In the genomic region with DNA sequence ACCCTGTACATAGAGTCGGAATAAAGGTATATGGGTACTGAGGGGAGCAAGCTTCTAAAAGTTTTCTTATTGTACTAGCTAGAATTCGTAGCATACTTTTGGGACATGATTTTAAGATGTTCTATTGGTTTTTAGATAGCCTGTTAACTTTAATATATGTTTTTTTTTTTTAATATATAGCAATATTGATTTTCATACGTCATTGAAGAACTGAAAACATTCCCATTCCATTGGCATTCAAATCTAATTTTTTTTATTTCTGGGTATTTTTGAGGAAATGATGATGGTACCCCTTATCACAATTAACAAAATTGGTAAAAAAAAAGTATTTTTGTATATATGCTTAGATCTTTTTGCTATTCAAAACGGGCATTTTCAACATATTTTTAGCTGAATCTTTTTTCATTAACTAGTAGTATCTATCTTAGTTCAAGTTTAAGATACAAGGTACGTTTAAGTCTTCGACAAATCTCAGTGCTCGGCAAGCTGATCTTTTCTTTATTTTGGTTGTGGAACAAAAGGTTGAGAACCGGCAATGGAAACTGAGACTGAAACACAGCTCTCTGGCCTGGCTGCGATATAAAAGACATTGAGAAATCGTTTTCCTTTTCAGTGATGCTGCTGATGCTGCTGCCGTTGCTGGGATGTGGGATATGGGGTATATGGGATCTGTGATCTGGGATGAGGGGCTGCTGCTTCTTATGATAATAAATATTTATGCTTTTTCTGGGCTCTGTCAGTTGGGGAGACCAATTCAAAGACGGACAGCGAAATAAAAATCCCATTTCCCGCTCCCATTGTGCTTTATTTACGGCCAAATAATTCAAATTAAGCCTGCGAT, we compare ENCODE assay signal across 3 fruit fly cellular contexts.
TF ChIP-seq lines count a peak whose summit lies in the region.

No protein-coding gene starts in this region.

TF ChIP-seq in whole organism, embryonic, 481 proteins besides CTCF, POLR2A, EP300 and RAD21 (continued from another document and continues in another):
- TF ChIP-seq h (optimal IDR thresholded peaks at IDR 0.05; lab: Kevin White, UChicago) (no peak), CG4404 (GFP tag; IDR thresholded peaks at IDR 0.05; lab: Robert Waterston, UW) (no peak), Taf1 (GFP tag; IDR thresholded peaks at IDR 0.05; lab: Robert Waterston, UW) (no peak), ato (GFP tag; IDR thresholded peaks at IDR 0.05; lab: Robert Waterston, UW; ENCODE audit: partially characterized antibody) (no peak), zfh2 (GFP tag; optimal IDR thresholded peaks at IDR 0.05; lab: Kevin White, UChicago) (no peak), CG15011 (GFP tag; optimal IDR thresholded peaks at IDR 0.05; lab: Kevin White, UChicago) (no peak), amos (GFP tag; IDR thresholded peaks at IDR 0.05; lab: Robert Waterston, UW; ENCODE audit: partially characterized antibody) (no peak), CG7556 (GFP tag; optimal IDR thresholded peaks at IDR 0.05; lab: Kevin White, UChicago) (peak; percentile 62), Hr3 (GFP tag; optimal IDR thresholded peaks at IDR 0.05; lab: Kevin White, UChicago) (peak; percentile 54), CG34376 (GFP tag; optimal IDR thresholded peaks at IDR 0.05; lab: Kevin White, UChicago) (no peak), gcm (GFP tag; optimal IDR thresholded peaks at IDR 0.05; lab: Kevin White, UChicago) (no peak), scrt (GFP tag; optimal IDR thresholded peaks at IDR 0.05; lab: Kevin White, UChicago) (no peak), al (GFP tag; IDR thresholded peaks at IDR 0.05; lab: Robert Waterston, UW) (0 out of 2 replicates have a peak, but pooled peaks have one; percentile 6), Bteb2 (GFP tag; optimal IDR thresholded peaks at IDR 0.05; lab: Kevin White, UChicago) (no peak), disco-r (GFP tag; optimal IDR thresholded peaks at IDR 0.05; lab: Kevin White, UChicago) (no peak), HHEX (GFP tag; optimal IDR thresholded peaks at IDR 0.05; lab: Kevin White, UChicago) (peak; percentile 5), Lim3 (GFP tag; IDR thresholded peaks at IDR 0.05; lab: Robert Waterston, UW) (no peak), CG13775 (GFP tag; optimal IDR thresholded peaks at IDR 0.05; lab: Kevin White, UChicago) (peak; percentile 11), sima (GFP tag; optimal IDR thresholded peaks at IDR 0.05; lab: Kevin White, UChicago) (no peak), trh (GFP tag; optimal IDR thresholded peaks at IDR 0.05; lab: Kevin White, UChicago) (no peak), lilli (GFP tag; optimal IDR thresholded peaks at IDR 0.05; lab: Kevin White, UChicago) (peak; percentile 39), cas (GFP tag; IDR thresholded peaks at IDR 0.05; lab: Robert Waterston, UW) (no peak), ro (GFP tag; IDR thresholded peaks at IDR 0.05; lab: Robert Waterston, UW) (no peak), gsb (GFP tag; IDR thresholded peaks at IDR 0.05; lab: Robert Waterston, UW) (no peak), CG18619 (GFP tag; optimal IDR thresholded peaks at IDR 0.05; lab: Kevin White, UChicago) (peak; percentile 51), CG11456 (GFP tag; IDR thresholded peaks at IDR 0.05; lab: Robert Waterston, UW) (no peak), nom (GFP tag; optimal IDR thresholded peaks at IDR 0.05; lab: Kevin White, UChicago) (no peak), insv (GFP tag; optimal IDR thresholded peaks at IDR 0.05; lab: Kevin White, UChicago) (no peak), sisA (GFP tag; IDR thresholded peaks at IDR 0.05; lab: Robert Waterston, UW) (0 out of 2 replicates have a peak, but pooled peaks have one; percentile 33), Antp (GFP tag; optimal IDR thresholded peaks at IDR 0.05; lab: Kevin White, UChicago) (no peak), chinmo (GFP tag; IDR thresholded peaks at IDR 0.05; lab: Robert Waterston, UW; ENCODE audit: partially characterized antibody) (peak; percentile 70; the same call in 1 of the 4 replicates), chm (GFP tag; IDR thresholded peaks at IDR 0.05; lab: Robert Waterston, UW) (no peak), Ptx1 (GFP tag; IDR thresholded peaks at IDR 0.05; lab: Robert Waterston, UW) (peak; percentile 46), CG12659 (GFP tag; optimal IDR thresholded peaks at IDR 0.05; lab: Kevin White, UChicago) (peak; percentile 43), CG31388 (GFP tag; optimal IDR thresholded peaks at IDR 0.05; lab: Kevin White, UChicago) (no peak), CG4707 (GFP tag; optimal IDR thresholded peaks at IDR 0.05; lab: Kevin White, UChicago) (no peak), fd3F (GFP tag; optimal IDR thresholded peaks at IDR 0.05; lab: Kevin White, UChicago) (no peak), cato (GFP tag; optimal IDR thresholded peaks at IDR 0.05; lab: Kevin White, UChicago; ENCODE audit: borderline replicate concordance) (no peak), HLH3B (GFP tag; IDR thresholded peaks at IDR 0.05; lab: Robert Waterston, UW) (peak; percentile 18; the same call in 1 of the 2 replicates), CG17359 (tag; optimal IDR thresholded peaks at IDR 0.05; lab: Kevin White, UChicago) (peak; percentile 46)

TF ChIP-seq in whole organism, prepupa, 60 proteins besides CTCF, POLR2A, EP300 and RAD21 (continued from another document):
- TF ChIP-seq CG6276 (GFP tag; optimal IDR thresholded peaks at IDR 0.05; lab: Kevin White, UChicago): peak; percentile 68
- peak; percentile 61 for TF ChIP-seq CG31627 (GFP tag; optimal IDR thresholded peaks at IDR 0.05; lab: Kevin White, UChicago)
- TF ChIP-seq Eip93F (GFP tag; optimal IDR thresholded peaks at IDR 0.05; lab: Kevin White, UChicago): no peak
- TF ChIP-seq acj6 (GFP tag; optimal IDR thresholded peaks at IDR 0.05; lab: Kevin White, UChicago): peak; percentile 78
- peak; percentile 57 for TF ChIP-seq CG11762 (GFP tag; optimal IDR thresholded peaks at IDR 0.05; lab: Kevin White, UChicago; ENCODE audit: insufficient read depth)
- peak; percentile 50 for TF ChIP-seq CG11902 (GFP tag; optimal IDR thresholded peaks at IDR 0.05; lab: Kevin White, UChicago)
- peak; percentile 40 for TF ChIP-seq CG10669 (GFP tag; optimal IDR thresholded peaks at IDR 0.05; lab: Kevin White, UChicago)
- TF ChIP-seq Sox15 (GFP tag; optimal IDR thresholded peaks at IDR 0.05; lab: Kevin White, UChicago): peak; percentile 62
- TF ChIP-seq svp (GFP tag; lab: Kevin White, UChicago): peak; percentile 80
- TF ChIP-seq Met (GFP tag; optimal IDR thresholded peaks at IDR 0.05; lab: Kevin White, UChicago): peak; percentile 67
- no peak for TF ChIP-seq CG6163 (GFP tag; IDR thresholded peaks at IDR 0.05; lab: Robert Waterston, UW)
- peak; percentile 76 for TF ChIP-seq CG3919 (GFP tag; optimal IDR thresholded peaks at IDR 0.05; lab: Kevin White, UChicago)
- TF ChIP-seq Lpt (GFP tag; optimal IDR thresholded peaks at IDR 0.05; lab: Kevin White, UChicago): peak; percentile 38
- TF ChIP-seq CG4318 (GFP tag; optimal IDR thresholded peaks at IDR 0.05; lab: Kevin White, UChicago): peak; percentile 66
- TF ChIP-seq esn (GFP tag; optimal IDR thresholded peaks at IDR 0.05; lab: Kevin White, UChicago): peak; percentile 81
- TF ChIP-seq CG8319 (GFP tag; optimal IDR thresholded peaks at IDR 0.05; lab: Kevin White, UChicago): peak; percentile 31
- TF ChIP-seq Ets21C (GFP tag; optimal IDR thresholded peaks at IDR 0.05; lab: Kevin White, UChicago): peak; percentile 39
- peak; percentile 75 for TF ChIP-seq topi (GFP tag; optimal IDR thresholded peaks at IDR 0.05; lab: Kevin White, UChicago)
- peak; percentile 7 for TF ChIP-seq dsx (GFP tag; optimal IDR thresholded peaks at IDR 0.05; lab: Kevin White, UChicago; ENCODE audit: poor library complexity, severe bottlenecking)
- TF ChIP-seq CG10631 (GFP tag; optimal IDR thresholded peaks at IDR 0.05; lab: Kevin White, UChicago): peak; percentile 59
- no peak for TF ChIP-seq fkh (GFP tag; optimal IDR thresholded peaks at IDR 0.05; lab: Kevin White, UChicago)
- peak; percentile 63 for TF ChIP-seq Smox (GFP tag; optimal IDR thresholded peaks at IDR 0.05; lab: Kevin White, UChicago)
- peak; percentile 61 for TF ChIP-seq Eip75B (GFP tag; optimal IDR thresholded peaks at IDR 0.05; lab: Kevin White, UChicago)
- TF ChIP-seq pdm3 (GFP tag; optimal IDR thresholded peaks at IDR 0.05; lab: Kevin White, UChicago): peak; percentile 63
- peak; percentile 70 for TF ChIP-seq spab (GFP tag; optimal IDR thresholded peaks at IDR 0.05; lab: Kevin White, UChicago)
- peak; percentile 73 for TF ChIP-seq Hr4 (GFP tag; optimal IDR thresholded peaks at IDR 0.05; lab: Kevin White, UChicago)
- peak; percentile 54 for TF ChIP-seq fd59A (GFP tag; optimal IDR thresholded peaks at IDR 0.05; lab: Kevin White, UChicago)
- TF ChIP-seq fd85E (GFP tag; optimal IDR thresholded peaks at IDR 0.05; lab: Kevin White, UChicago): no peak
- TF ChIP-seq CG8119 (GFP tag; IDR thresholded peaks at IDR 0.05; lab: Robert Waterston, UW): peak; percentile 62; the same call in 2 of the 3 replicates
- TF ChIP-seq eg (GFP tag; IDR thresholded peaks at IDR 0.05; lab: Robert Waterston, UW): 0 out of 3 replicates have a peak, but pooled peaks have one; percentile 41
- TF ChIP-seq OdsH (GFP tag; optimal IDR thresholded peaks at IDR 0.05; lab: Kevin White, UChicago): peak; percentile 77
- peak; percentile 65 for TF ChIP-seq cyc (GFP tag; optimal IDR thresholded peaks at IDR 0.05; lab: Kevin White, UChicago)
- TF ChIP-seq salr (GFP tag; optimal IDR thresholded peaks at IDR 0.05; lab: Kevin White, UChicago): peak; percentile 20 to 85
- no peak for TF ChIP-seq CG11294 (GFP tag; IDR thresholded peaks at IDR 0.05; lab: Robert Waterston, UW)
- TF ChIP-seq CG6808 (GFP tag; optimal IDR thresholded peaks at IDR 0.05; lab: Kevin White, UChicago): peak; percentile 68
- TF ChIP-seq Blimp-1 (GFP tag; optimal IDR thresholded peaks at IDR 0.05; lab: Kevin White, UChicago): peak; percentile 28
- TF ChIP-seq CG6792 (GFP tag; optimal IDR thresholded peaks at IDR 0.05; lab: Kevin White, UChicago): peak; percentile 64
- peak; percentile 44 for TF ChIP-seq Ets96B (tag; optimal IDR thresholded peaks at IDR 0.05; lab: Kevin White, UChicago)
- peak in 1 of 2 experiments; percentile 67 for TF ChIP-seq ss (GFP tag; optimal IDR thresholded peaks at IDR 0.05; lab: Kevin White, UChicago)

TF ChIP-seq in whole organism, wandering third instar larva, 38 proteins besides CTCF, POLR2A, EP300 and RAD21 (continued from another document):
- TF ChIP-seq CG32264 (GFP tag; optimal IDR thresholded peaks at IDR 0.05; lab: Kevin White, UChicago) (no peak), rgr (GFP tag; optimal IDR thresholded peaks at IDR 0.05; lab: Kevin White, UChicago) (peak; percentile 52), br (GFP tag; optimal IDR thresholded peaks at IDR 0.05; lab: Kevin White, UChicago) (no peak), tai (GFP tag; optimal IDR thresholded peaks at IDR 0.05; lab: Kevin White, UChicago) (no peak), CrebA (GFP tag; optimal IDR thresholded peaks at IDR 0.05; lab: Kevin White, UChicago; ENCODE audit: borderline replicate concordance) (no peak), dmrt93B (GFP tag; optimal IDR thresholded peaks at IDR 0.05; lab: Kevin White, UChicago) (peak; percentile 41), Sp1 (GFP tag; optimal IDR thresholded peaks at IDR 0.05; lab: Kevin White, UChicago) (peak; percentile 57), woc (GFP tag; optimal IDR thresholded peaks at IDR 0.05; lab: Kevin White, UChicago) (peak; percentile 68), Dif (GFP tag; optimal IDR thresholded peaks at IDR 0.05; lab: Kevin White, UChicago; ENCODE audit: partially characterized antibody) (no peak), jim (GFP tag; optimal IDR thresholded peaks at IDR 0.05; lab: Kevin White, UChicago) (no peak), dl (GFP tag; optimal IDR thresholded peaks at IDR 0.05; lab: Kevin White, UChicago; ENCODE audit: insufficient read depth in 1 of 2, partially characterized antibody in 2 of 2) (no peak)
TF ChIP-seq in whole organism, wandering third instar larva: peak in this region for 13.
